Fruit fly (Drosophila melanogaster): ENCODE results near the gene Snx6.

DNA sequence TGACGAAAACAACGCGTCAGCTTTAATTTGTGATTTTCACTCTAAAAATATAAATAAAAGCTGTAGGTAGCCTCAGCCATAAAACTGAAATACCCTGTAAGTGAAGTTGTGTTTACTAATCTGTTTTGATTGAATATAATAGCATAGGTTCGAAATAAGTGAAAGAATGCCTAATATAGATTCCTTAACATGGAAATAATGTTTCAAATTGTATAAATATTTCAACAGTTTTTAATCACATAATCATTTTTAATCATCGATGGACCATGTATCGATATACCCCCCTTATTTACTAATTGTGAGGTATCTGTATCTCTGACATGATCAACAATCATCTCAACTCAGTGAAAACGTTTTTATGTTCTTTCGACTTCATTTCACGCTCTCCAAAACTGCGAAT is 34.9 kb upstream of the Snx6 start:
- TF ChIP-seq usp (GFP tag; optimal IDR thresholded peaks at IDR 0.05): no peak
- no peak for TF ChIP-seq CG8478 (optimal IDR thresholded peaks at IDR 0.05)
- no peak for TF ChIP-seq psq (optimal IDR thresholded peaks at IDR 0.05)
- no peak for TF ChIP-seq pan (optimal IDR thresholded peaks at IDR 0.05)
